Worm (Caenorhabditis elegans) whole organism, L1 larva: ENCODE measurements around the gene dpy-23.
A peak's percentile ranks its signal among the peaks of the same experiment; 100 is the strongest.

ENCODE experiments used
- C16A3.4 ChIP-seq: fragments of 150-350 bp; optimal IDR thresholded peaks from 2 replicates; lab custom pipeline; 2014; ENCODE audit warnings: missing biosample characterization, missing genetic modification characterization
- alr-1 ChIP-seq: fragments of 200-800 bp; sonication (Bioruptor generic); optimal IDR thresholded peaks from 2 replicates; lab custom pipeline; 2018; ENCODE audit warnings: borderline replicate concordance, mild to moderate bottlenecking, missing genetic modification characterization, missing compliant biosample characterization
- aly-2 ChIP-seq: fragments of 150-350 bp; optimal IDR thresholded peaks from 2 replicates; lab custom pipeline; 2014; ENCODE audit warnings: missing biosample characterization, missing genetic modification characterization
- ceh-8 ChIP-seq: fragments of 200-800 bp; sonication (Bioruptor generic); optimal IDR thresholded peaks from 2 replicates; lab custom pipeline; 2018; ENCODE audit warnings: mild to moderate bottlenecking, missing genetic modification characterization, moderate library complexity, missing compliant biosample characterization
- ceh-82 ChIP-seq, 3 experiments: fragments of 150-350 bp in 1 of 3; sonication (generic microtip) in 2 of 3; optimal IDR thresholded peaks; 2 replicates each; lab custom pipeline; 2014 to 2017; ENCODE audit warnings: missing biosample characterization in 3 of 3, missing genetic modification characterization in 3 of 3
- ceh-88 ChIP-seq: fragments of 200-800 bp; sonication (Bioruptor generic); IDR thresholded peaks from 2 replicates; pipeline ENCODE4 v1.3.6; 2022; ENCODE audit warnings: missing genetic modification characterization, missing compliant biosample characterization
- ces-1 ChIP-seq: fragments of 150-350 bp; optimal IDR thresholded peaks from 2 replicates; lab custom pipeline; 2014; ENCODE audit warnings: missing biosample characterization, missing genetic modification reagents, missing genetic modification characterization
- dpl-1 ChIP-seq, 3 experiments: fragments of 150-350 bp in 2 of 3; sonication (generic microtip) in 1 of 3; optimal IDR thresholded peaks; 2 replicates each; lab custom pipeline; 2014 to 2017; ENCODE audit warnings: missing biosample characterization in 3 of 3, missing genetic modification characterization in 3 of 3, missing genetic modification reagents in 3 of 3
- dsc-1 ChIP-seq: sonication (generic microtip); optimal IDR thresholded peaks from 2 replicates; lab custom pipeline; 2016; ENCODE audit warnings: mild to moderate bottlenecking, missing genetic modification characterization, missing compliant biosample characterization
- efl-1 ChIP-seq, 4 experiments: fragments of 150-350 bp; optimal IDR thresholded peaks in 3 of 4; peaks in 1 of 4; 1 replicate in 1 of 4; 2 replicates in 3 of 4; lab custom pipeline; 2014; ENCODE audit warnings: missing biosample characterization in 2 of 4, missing genetic modification characterization in 2 of 4, missing genetic modification reagents in 2 of 4
- efl-3 ChIP-seq: fragments of 200-800 bp; sonication (Bioruptor generic); optimal IDR thresholded peaks from 2 replicates; lab custom pipeline; 2018; ENCODE audit warnings: mild to moderate bottlenecking, missing genetic modification characterization, missing compliant biosample characterization
- egl-13 ChIP-seq: sonication (generic microtip); optimal IDR thresholded peaks from 2 replicates; lab custom pipeline; 2016; ENCODE audit warnings: missing genotype, missing genetic modification reagents, missing genetic modification characterization, missing compliant biosample characterization
- elt-2 ChIP-seq: sonication (generic microtip); optimal IDR thresholded peaks from 2 replicates; lab custom pipeline; 2016; ENCODE audit warnings: missing genetic modification characterization, mild to moderate bottlenecking, inconsistent platforms, missing compliant biosample characterization, missing genetic modification reagents
- fkh-10 ChIP-seq: sonication (generic microtip); optimal IDR thresholded peaks from 2 replicates; lab custom pipeline; 2017; ENCODE audit warnings: missing biosample characterization, missing genetic modification reagents, missing genetic modification characterization
- fkh-4 ChIP-seq: sonication (generic microtip); optimal IDR thresholded peaks from 2 replicates; lab custom pipeline; 2016; ENCODE audit warnings: missing compliant biosample characterization, missing genetic modification characterization, borderline replicate concordance
- fos-1 ChIP-seq: fragments of 150-350 bp; optimal IDR thresholded peaks from 2 replicates; lab custom pipeline; 2014; ENCODE audit warnings: missing biosample characterization, missing genetic modification characterization
- hpl-2 ChIP-seq: fragments of 150-350 bp; optimal IDR thresholded peaks from 2 replicates; lab custom pipeline; 2014; ENCODE audit warnings: missing biosample characterization, missing genetic modification reagents, missing genetic modification characterization
- isw-1 ChIP-seq: fragments of 200-800 bp; sonication (Bioruptor generic); IDR thresholded peaks from 2 replicates; pipeline ENCODE4 v1.3.6; 2022; ENCODE audit warnings: missing genetic modification characterization, missing compliant biosample characterization
- lin-14 ChIP-seq: fragments of 200-800 bp; sonication (Bioruptor generic); optimal IDR thresholded peaks from 2 replicates; lab custom pipeline; 2018; ENCODE audit warnings: mild to moderate bottlenecking, missing genetic modification characterization, moderate library complexity, missing compliant biosample characterization
- lin-15B ChIP-seq: fragments of 150-350 bp; sonication (generic microtip); optimal IDR thresholded peaks from 3 replicates; lab custom pipeline; 2014; ENCODE audit warnings: missing biosample characterization, missing genetic modification characterization
- lin-39 ChIP-seq: fragments of 150-350 bp; optimal IDR thresholded peaks from 2 replicates; lab custom pipeline; 2014; ENCODE audit warnings: missing biosample characterization, missing genetic modification reagents, missing genetic modification characterization
- mab-9 ChIP-seq: fragments of 200-800 bp; sonication (Bioruptor generic); IDR thresholded peaks from 2 replicates; pipeline ENCODE4 v1.3.6; 2022; ENCODE audit warnings: missing genetic modification reagents, missing genetic modification characterization, missing compliant biosample characterization
- nhr-11 ChIP-seq: fragments of 150-350 bp; optimal IDR thresholded peaks from 2 replicates; lab custom pipeline; 2014; ENCODE audit warnings: missing biosample characterization, missing genetic modification characterization
- nhr-19 ChIP-seq: fragments of 200-800 bp; sonication (Bioruptor generic); conservative IDR thresholded peaks from 2 replicates; pipeline ENCODE4 v1.3.6; 2022; ENCODE audit warnings: missing genetic modification characterization, missing compliant biosample characterization
- nhr-47 ChIP-seq: sonication (generic microtip); optimal IDR thresholded peaks from 2 replicates; lab custom pipeline; 2016; ENCODE audit warnings: mild to moderate bottlenecking, missing genetic modification characterization, moderate library complexity, missing compliant biosample characterization
- nhr-71 ChIP-seq: sonication (generic microtip); optimal IDR thresholded peaks from 2 replicates; lab custom pipeline; 2016; ENCODE audit warnings: mild to moderate bottlenecking, missing genetic modification characterization, moderate library complexity, missing compliant biosample characterization
- nhr-84 ChIP-seq: sonication (generic microtip); optimal IDR thresholded peaks from 2 replicates; lab custom pipeline; 2017; ENCODE audit warnings: missing biosample characterization, missing genetic modification characterization
- nhr-85 ChIP-seq: sonication (generic microtip); peaks from one replicate; lab custom pipeline; 2016; ENCODE audit warnings: missing genetic modification characterization, inconsistent platforms, missing compliant biosample characterization
- pag-3 ChIP-seq: sonication (generic microtip); optimal IDR thresholded peaks from 2 replicates; lab custom pipeline; 2017; ENCODE audit warnings: missing genetic modification characterization, mild to moderate bottlenecking, missing compliant biosample characterization, antibody characterized with exemption, borderline replicate concordance; ENCODE audit not compliant: insufficient read depth
- pax-3 ChIP-seq: fragments of 200-800 bp; sonication (Bioruptor generic); optimal IDR thresholded peaks from 2 replicates; lab custom pipeline; 2018; ENCODE audit warnings: mild to moderate bottlenecking, missing genetic modification characterization, moderate library complexity, missing compliant biosample characterization
- pqm-1 ChIP-seq: sonication (generic microtip); optimal IDR thresholded peaks from 3 replicates; lab custom pipeline; 2017; ENCODE audit warnings: missing biosample characterization, missing genetic modification characterization
- rnt-1 ChIP-seq: sonication (generic microtip); optimal IDR thresholded peaks from 2 replicates; lab custom pipeline; 2016; ENCODE audit warnings: mild to moderate bottlenecking, missing genetic modification characterization, moderate library complexity, missing compliant biosample characterization
- skn-1 ChIP-seq: fragments of 150-350 bp; optimal IDR thresholded peaks from 2 replicates; lab custom pipeline; 2014; ENCODE audit warnings: missing biosample characterization, missing genetic modification characterization
- snpc-4 ChIP-seq: fragments of 150-350 bp; optimal IDR thresholded peaks from 2 replicates; lab custom pipeline; 2014; ENCODE audit warnings: missing biosample characterization, missing genetic modification characterization
- snu-23 ChIP-seq: sonication (generic microtip); optimal IDR thresholded peaks from 2 replicates; lab custom pipeline; 2016; ENCODE audit warnings: missing genetic modification characterization, missing compliant biosample characterization
- unc-30 ChIP-seq: sonication (generic microtip); optimal IDR thresholded peaks from 2 replicates; lab custom pipeline; 2017; ENCODE audit warnings: missing biosample characterization, missing genetic modification characterization
- unc-62 ChIP-seq: fragments of 150-350 bp; optimal IDR thresholded peaks from 2 replicates; lab custom pipeline; 2014; ENCODE audit warnings: missing biosample characterization, missing genetic modification reagents, missing genetic modification characterization
- unc-98 ChIP-seq: fragments of 200-800 bp; sonication (Bioruptor generic); IDR thresholded peaks from 2 replicates; pipeline ENCODE4 v1.3.6; 2022; ENCODE audit warnings: missing genetic modification characterization, missing compliant biosample characterization
- zip-4 ChIP-seq: fragments of 200-800 bp; sonication (Bioruptor generic); optimal IDR thresholded peaks from 2 replicates; lab custom pipeline; 2018; ENCODE audit warnings: mild to moderate bottlenecking, missing genetic modification characterization, moderate library complexity, missing compliant biosample characterization

dpy-23 gene

DNA sequence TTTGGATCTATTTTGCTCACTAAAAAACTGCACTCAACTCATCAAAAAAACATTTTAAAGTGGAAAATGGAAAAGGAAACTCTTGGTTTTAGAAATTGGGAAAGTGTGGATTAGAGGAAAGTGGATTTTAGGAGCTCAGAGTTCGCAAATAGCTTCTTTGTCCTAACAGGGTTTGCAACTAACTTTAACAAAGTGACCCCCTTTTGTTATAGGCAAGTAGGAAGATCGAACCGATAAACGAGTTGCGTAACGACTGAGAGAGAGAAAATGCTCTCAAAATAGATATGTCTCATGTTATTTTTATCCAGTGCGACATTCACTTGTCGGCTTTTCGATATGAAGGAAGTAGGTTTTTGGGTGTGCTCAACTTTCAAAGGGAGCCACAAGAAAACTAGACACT is 37.3 kb downstream of the dpy-23 start:
- peak; percentile 22 for TF ChIP-seq nhr-85 (tag; lab: Kevin White, UChicago)
- no peak for TF ChIP-seq efl-1 (optimal IDR thresholded peaks at IDR 0.05; lab: Kevin White, UChicago)
- TF ChIP-seq efl-1 (GFP tag; optimal IDR thresholded peaks at IDR 0.05 in 1 of 2; lab: Kevin White, UChicago) = peak in 1 of 2 experiments; percentile 60
- no peak for TF ChIP-seq unc-30 (tag; lab: Kevin White, UChicago)
- TF ChIP-seq fkh-10 (GFP tag; lab: Kevin White, UChicago) = peak; percentile 77

DNA sequence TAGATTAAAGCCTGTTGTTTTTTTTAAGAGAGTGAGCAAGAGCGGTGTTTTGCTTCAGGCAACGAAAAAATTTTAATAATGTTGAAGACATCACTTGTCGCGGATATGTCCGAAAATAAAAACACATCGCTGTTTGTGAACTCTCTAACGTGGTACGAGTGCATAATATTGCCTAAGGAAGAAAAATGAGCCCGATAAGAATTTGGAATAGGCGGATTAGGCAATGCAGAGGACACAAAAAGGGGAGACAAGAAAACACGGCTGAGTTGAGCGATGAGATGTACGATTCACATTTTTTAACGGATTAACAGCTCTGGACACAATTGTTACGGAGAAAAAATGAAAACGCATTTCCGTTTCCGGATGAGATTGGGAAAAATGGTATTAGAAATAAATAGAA is 38.2 kb downstream of the dpy-23 start:
- no peak for TF ChIP-seq fkh-4
- no peak for TF ChIP-seq fkh-10 (GFP tag; lab: Kevin White, UChicago)
- no peak for TF ChIP-seq nhr-85 (tag; lab: Kevin White, UChicago)
- TF ChIP-seq zip-4 = no peak
- TF ChIP-seq ceh-88 (GFP tag; lab: Robert Waterston, UW) = no peak
- TF ChIP-seq efl-3 (GFP tag; lab: Kevin White, UChicago) = no peak
- no peak for TF ChIP-seq pqm-1 (tag; lab: Kevin White, UChicago)
- no peak for TF ChIP-seq ceh-8 (GFP tag; lab: Kevin White, UChicago)
- no peak for TF ChIP-seq lin-15B (tag; lab: Kevin White, UChicago)
- TF ChIP-seq nhr-47 (tag; lab: Kevin White, UChicago) = no peak
- TF ChIP-seq unc-62 (GFP tag; lab: Kevin White, UChicago) = no peak

DNA sequence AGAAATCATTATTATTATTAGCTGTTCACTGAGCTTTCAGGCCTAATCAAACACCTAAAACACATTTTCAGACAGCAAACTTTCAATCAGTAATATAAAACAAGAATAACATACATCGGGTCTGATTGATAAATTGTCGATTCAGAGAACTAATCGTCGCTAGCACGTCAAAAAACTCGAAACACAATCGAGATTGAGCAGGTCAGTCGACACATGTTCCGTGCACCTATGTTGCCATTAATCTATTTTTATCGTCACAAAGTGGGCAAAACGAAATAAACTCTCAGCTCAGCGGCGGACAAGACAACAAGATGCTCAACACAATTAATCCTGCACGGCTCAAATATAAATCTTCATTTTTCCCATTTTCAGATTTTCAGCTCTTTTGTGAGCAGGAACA is 40.2 kb downstream of the dpy-23 start:
- TF ChIP-seq dsc-1 (tag; lab: Kevin White, UChicago) (peak; percentile 10), ceh-8 (GFP tag; lab: Kevin White, UChicago) (no peak), egl-13 (tag; lab: Kevin White, UChicago) (no peak), mab-9 (GFP tag; lab: Robert Waterston, UW) (no peak), nhr-11 (no peak), rnt-1 (tag; lab: Kevin White, UChicago) (peak; percentile 68), pag-3 (tag; lab: Kevin White, UChicago) (no peak), fos-1 (tag; lab: Kevin White, UChicago) (no peak), lin-39 (tag; lab: Kevin White, UChicago) (peak; percentile 3), isw-1 (GFP tag; lab: Robert Waterston, UW) (no peak), snpc-4 (no peak), nhr-84 (tag; lab: Kevin White, UChicago) (no peak), pax-3 (no peak), lin-14 (GFP tag; lab: Kevin White, UChicago) (peak; percentile 38), C16A3.4 (tag; lab: Kevin White, UChicago) (no peak), snu-23 (GFP tag; lab: Kevin White, UChicago) (no peak), unc-98 (GFP tag; lab: Robert Waterston, UW) (no peak), nhr-71 (tag; lab: Kevin White, UChicago) (peak; percentile 45), alr-1 (tag; lab: Kevin White, UChicago) (no peak), hpl-2 (no peak), ceh-88 (GFP tag; lab: Robert Waterston, UW) (no peak), elt-2 (tag; lab: Kevin White, UChicago) (no peak), aly-2 (no peak), unc-62 (GFP tag; lab: Kevin White, UChicago) (no peak), nhr-19 (GFP tag; lab: Robert Waterston, UW) (peak; percentile 26; the same call in 1 of the 2 replicates)

DNA sequence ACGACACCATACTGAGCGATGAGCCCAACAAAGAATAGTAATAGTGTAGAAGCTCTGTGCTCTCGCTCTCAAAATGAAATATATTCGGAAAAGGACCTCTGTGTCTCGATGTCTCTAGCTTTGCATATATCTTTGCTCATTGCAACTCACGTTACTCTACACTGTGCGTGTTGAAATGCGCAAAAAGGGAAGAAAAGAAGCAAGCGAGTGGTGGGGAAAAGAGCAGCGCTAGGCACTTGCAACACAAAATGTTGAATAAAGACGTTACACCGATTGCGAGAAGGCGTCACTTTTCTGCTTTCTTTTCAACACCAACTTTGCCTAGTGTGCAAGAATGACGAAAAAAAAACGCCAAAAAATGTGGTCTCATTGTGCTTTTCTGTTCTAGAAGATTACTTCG is 45.4 kb downstream of the dpy-23 start:
- TF ChIP-seq dpl-1 (GFP tag; optimal IDR thresholded peaks at IDR 0.05; lab: Kevin White, UChicago) (no peak), lin-14 (GFP tag; lab: Kevin White, UChicago) (peak; percentile 63), ceh-82 (tag; optimal IDR thresholded peaks at IDR 0.05; lab: Kevin White, UChicago) (peak in 2 of 3 experiments; percentile 2 to 9), ces-1 (GFP tag; lab: Kevin White, UChicago) (no peak), skn-1 (peak; percentile 32), fkh-10 (GFP tag; lab: Kevin White, UChicago) (peak; percentile 10)
